Fruit fly (Drosophila melanogaster) whole organism, pupa: ENCODE measurements around the gene bocks.

Experiments
- CG10348 ChIP-seq: fragments of 200-800 bp; sonication (Bioruptor generic); IDR thresholded peaks from 2 replicates; pipeline ENCODE4 v1.3.6; 2022; ENCODE audit warnings: missing biosample characterization, missing genetic modification characterization
- CG12605 ChIP-seq: fragments of 200-800 bp; sonication (Bioruptor generic); IDR thresholded peaks from 2 replicates; pipeline ENCODE4 v1.3.6; 2022; ENCODE audit warnings: missing biosample characterization, missing genetic modification characterization
- CG13204 ChIP-seq: fragments of 200-800 bp; sonication (Bioruptor generic); optimal IDR thresholded peaks from 2 replicates; lab custom pipeline; 2018; ENCODE audit warnings: missing biosample characterization, mild to moderate bottlenecking, missing genetic modification characterization, moderate library complexity
- CG14655 ChIP-seq: fragments of 200-800 bp; sonication (Bioruptor generic); optimal IDR thresholded peaks from 3 replicates; lab custom pipeline; 2017; ENCODE audit warnings: mild to moderate bottlenecking, missing biosample characterization, missing genetic modification reagents, missing genetic modification characterization
- CG15710 ChIP-seq: fragments of 200-800 bp; sonication (Bioruptor generic); optimal IDR thresholded peaks from 2 replicates; lab custom pipeline; 2018; ENCODE audit warnings: missing biosample characterization, mild to moderate bottlenecking, missing genetic modification characterization, moderate library complexity
- CG17806 ChIP-seq: fragments of 200-800 bp; sonication (Bioruptor generic); optimal IDR thresholded peaks from 2 replicates; lab custom pipeline; 2018; ENCODE audit warnings: missing biosample characterization, mild to moderate bottlenecking, missing genetic modification characterization, moderate library complexity
- CG32121 ChIP-seq: fragments of 200-800 bp; sonication (Bioruptor generic); IDR thresholded peaks from 2 replicates; pipeline ENCODE4 v1.3.6; 2022; ENCODE audit warnings: missing biosample characterization, missing genetic modification characterization
- CG34367 ChIP-seq: fragments of 200-800 bp; sonication (Bioruptor generic); optimal IDR thresholded peaks from 2 replicates; lab custom pipeline; 2018; ENCODE audit warnings: missing biosample characterization, mild to moderate bottlenecking, missing genetic modification characterization
- CG4496 ChIP-seq: fragments of 200-800 bp; sonication (Bioruptor generic); IDR thresholded peaks from 3 replicates; pipeline ENCODE4 v1.3.6; 2022; ENCODE audit warnings: missing biosample characterization, missing genetic modification characterization
- CG8159 ChIP-seq: fragments of 200-800 bp; sonication (Bioruptor generic); optimal IDR thresholded peaks from 3 replicates; lab custom pipeline; 2018; ENCODE audit warnings: missing biosample characterization, mild to moderate bottlenecking, missing genetic modification characterization, moderate library complexity
- CG8301 ChIP-seq: fragments of 200-800 bp; sonication (Bioruptor generic); optimal IDR thresholded peaks from 2 replicates; lab custom pipeline; 2018; ENCODE audit warnings: missing biosample characterization, mild to moderate bottlenecking, missing genetic modification characterization
- CG9948 ChIP-seq: fragments of 200-800 bp; sonication (Bioruptor generic); optimal IDR thresholded peaks from 2 replicates; lab custom pipeline; 2018; ENCODE audit warnings: missing biosample characterization, mild to moderate bottlenecking, missing genetic modification characterization, moderate library complexity
- D1 ChIP-seq: fragments of 200-800 bp; sonication (Bioruptor generic); optimal IDR thresholded peaks from 2 replicates; lab custom pipeline; 2018; ENCODE audit warnings: missing biosample characterization, mild to moderate bottlenecking, missing genetic modification characterization, moderate library complexity
- EcR ChIP-seq: fragments of 200-800 bp; sonication (Bioruptor generic); optimal IDR thresholded peaks from 3 replicates; lab custom pipeline; 2019; ENCODE audit warnings: missing biosample characterization, missing genetic modification characterization, mild to moderate bottlenecking, moderate library complexity, missing genetic modification reagents
- Ets98B ChIP-seq: fragments of 200-800 bp; sonication (Bioruptor generic); IDR thresholded peaks from 2 replicates; pipeline ENCODE4 v1.3.6; 2022; ENCODE audit warnings: missing biosample characterization, missing genetic modification characterization
- Pif1A ChIP-seq: fragments of 200-800 bp; sonication (Bioruptor generic); optimal IDR thresholded peaks from 3 replicates; lab custom pipeline; 2016; ENCODE audit warnings: missing biosample characterization, missing genetic modification characterization
- Pif1B ChIP-seq: fragments of 200-800 bp; sonication (Bioruptor generic); optimal IDR thresholded peaks from 3 replicates; lab custom pipeline; 2016; ENCODE audit warnings: missing biosample characterization, missing genetic modification characterization
- Snoo ChIP-seq: fragments of 200-800 bp; sonication (Bioruptor generic); optimal IDR thresholded peaks from 3 replicates; lab custom pipeline; 2017; ENCODE audit warnings: missing biosample characterization, mild to moderate bottlenecking, missing genetic modification characterization, inconsistent platforms
- fd96Ca ChIP-seq: fragments of 200-800 bp; sonication (Bioruptor generic); IDR thresholded peaks from 3 replicates; pipeline ENCODE4 v1.3.6; 2022; ENCODE audit warnings: missing biosample characterization, missing genetic modification characterization
- gl ChIP-seq: fragments of 200-800 bp; sonication (Bioruptor generic); optimal IDR thresholded peaks from 2 replicates; lab custom pipeline; 2018; ENCODE audit warnings: missing biosample characterization, mild to moderate bottlenecking, missing genetic modification characterization
- rn ChIP-seq: fragments of 200-800 bp; sonication (Bioruptor generic); IDR thresholded peaks from 2 replicates; pipeline ENCODE4 v1.3.6; 2022; ENCODE audit warnings: missing biosample characterization, missing genetic modification characterization

The bocks gene

DNA sequence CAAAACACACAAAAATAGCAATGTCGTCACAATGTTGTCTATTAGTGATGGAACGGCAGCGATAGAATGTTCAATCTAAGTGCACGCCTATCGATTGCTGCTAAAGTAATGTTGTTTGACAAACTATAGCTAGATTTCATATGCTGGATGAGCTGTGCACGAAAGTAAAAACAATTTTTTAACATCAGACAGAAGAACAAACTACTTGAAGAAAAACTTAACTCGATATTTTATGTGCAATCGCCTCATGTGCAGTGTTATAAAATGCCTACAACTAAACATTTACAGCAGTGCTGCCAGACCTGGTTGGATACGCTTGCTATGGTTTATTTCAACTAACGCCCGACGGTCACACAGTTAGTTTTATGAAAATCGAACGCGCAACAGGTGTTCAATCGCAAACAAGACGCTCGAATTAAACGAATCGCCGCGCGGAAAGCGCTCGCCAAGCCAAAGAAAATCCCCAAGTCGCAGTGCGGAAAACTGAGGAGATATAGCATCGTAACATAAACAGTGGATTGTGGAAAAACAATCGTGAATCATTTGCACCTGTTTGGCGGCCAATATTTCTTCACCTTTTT is at the start of gene bocks, which contains the start of gene CG8312:
Gene bocks (minus strand): TSS at position 51 of the 581 bp plus-strand sequence.
Gene CG8312 (plus strand): TSS at position 358 of the 581 bp plus-strand sequence.
- no peak for TF ChIP-seq CG34367
- no peak for TF ChIP-seq CG32121 (GFP tag; lab: Robert Waterston, UW)
- TF ChIP-seq CG15710 (tag; lab: Kevin White, UChicago) = peak; percentile 3

dm6 chr3R:9640313-9640712 is 49.5 kb upstream of the bocks start:
- TF ChIP-seq CG10348 (GFP tag; lab: Robert Waterston, UW) (no peak), EcR (no peak), Pif1B (GFP tag; lab: Kevin White, UChicago) (no peak), Ets98B (GFP tag; lab: Robert Waterston, UW) (no peak), Pif1A (GFP tag; lab: Kevin White, UChicago) (no peak), fd96Ca (no peak), CG32121 (GFP tag; lab: Robert Waterston, UW) (no peak), gl (tag; lab: Kevin White, UChicago) (no peak), CG13204 (GFP tag; lab: Kevin White, UChicago) (no peak), CG14655 (GFP tag; lab: Kevin White, UChicago) (no peak), CG9948 (tag; lab: Kevin White, UChicago) (no peak)

DNA sequence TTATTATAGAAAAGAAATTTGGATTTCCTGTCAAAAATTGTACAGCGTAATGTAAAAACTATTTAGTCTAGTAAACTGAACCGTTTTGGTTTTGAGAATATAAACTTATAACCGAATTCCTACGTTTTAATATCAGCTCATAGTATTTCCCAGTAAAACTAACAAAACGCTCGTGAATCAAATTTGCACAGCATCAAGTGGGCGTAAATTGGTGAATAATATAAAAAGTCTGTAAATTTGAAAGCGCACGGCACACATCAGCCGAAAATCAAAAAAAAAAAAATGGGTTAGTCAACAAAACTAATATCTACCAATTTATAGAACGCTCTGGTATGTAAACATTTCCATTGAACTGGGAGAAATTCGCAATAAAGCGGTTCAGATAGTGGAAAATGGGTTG is 47.1 kb upstream of the bocks start, which contains the start of gene Dh44:
Gene Dh44 (plus strand): TSS at position 301 of the 400 bp plus-strand sequence.
- no peak for TF ChIP-seq CG10348 (GFP tag; lab: Robert Waterston, UW)

dm6 chr3R:9637361-9637760 is 46.6 kb upstream of the bocks start, which contains the start of gene Scm:
Gene Scm (minus strand): TSS chr3R:9637611.
- TF ChIP-seq CG32121 (GFP tag; lab: Robert Waterston, UW) (no peak; the same call in 1 of the 2 replicates), rn (GFP tag; lab: Robert Waterston, UW) (no peak), CG8159 (tag; lab: Kevin White, UChicago) (no peak), CG14655 (GFP tag; lab: Kevin White, UChicago) (no peak), fd96Ca (no peak), CG34367 (no peak), CG17806 (no peak), CG10348 (GFP tag; lab: Robert Waterston, UW) (no peak), Snoo (tag; lab: Kevin White, UChicago) (no peak), D1 (tag; lab: Kevin White, UChicago) (no peak), gl (tag; lab: Kevin White, UChicago) (no peak), EcR (no peak), CG15710 (tag; lab: Kevin White, UChicago) (no peak), CG9948 (tag; lab: Kevin White, UChicago) (no peak)

DNA sequence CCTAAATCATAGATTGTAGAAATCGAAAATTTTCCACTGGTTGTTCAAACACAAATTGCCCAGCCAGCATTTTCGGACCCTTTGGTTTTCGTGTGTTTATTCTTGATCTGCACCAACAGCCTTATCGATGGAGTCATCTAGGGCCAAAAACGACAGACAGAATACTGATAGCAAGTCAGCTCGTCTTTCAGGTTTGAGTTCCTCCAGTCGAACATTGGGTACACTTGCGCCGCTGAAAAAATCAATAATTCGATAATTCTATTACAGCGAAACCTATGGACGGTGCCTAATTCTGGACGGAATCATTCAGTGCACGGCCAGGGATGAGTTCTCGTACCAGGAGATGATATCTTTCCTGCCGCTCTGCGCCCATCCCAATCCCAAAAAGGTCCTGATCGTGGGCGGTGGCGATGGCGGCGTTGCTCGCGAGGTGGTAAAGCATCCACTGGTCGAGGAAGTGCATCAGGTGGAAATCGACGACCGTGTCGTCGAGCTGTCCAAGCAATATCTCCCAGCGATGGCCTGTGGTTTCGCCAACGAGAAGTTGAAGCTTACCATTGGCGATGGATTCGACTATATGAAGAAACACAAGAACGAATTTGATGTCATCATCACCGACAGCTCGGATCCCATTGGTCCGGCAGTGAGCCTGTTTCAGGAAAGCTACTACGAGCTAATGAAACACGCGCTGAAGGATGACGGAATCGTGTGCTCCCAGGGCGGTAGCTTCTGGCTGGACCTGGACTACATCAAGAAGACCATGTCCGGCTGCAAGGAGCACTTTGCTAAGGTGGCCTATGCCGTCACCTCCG is 41.5 kb upstream of the bocks start:
- no peak for TF ChIP-seq CG10348 (GFP tag; lab: Robert Waterston, UW)
- no peak for TF ChIP-seq Pif1B (GFP tag; lab: Kevin White, UChicago)
- TF ChIP-seq CG8159 (tag; lab: Kevin White, UChicago) = no peak
- no peak for TF ChIP-seq gl (tag; lab: Kevin White, UChicago)
- TF ChIP-seq CG14655 (GFP tag; lab: Kevin White, UChicago) = no peak
- TF ChIP-seq CG15710 (tag; lab: Kevin White, UChicago) = no peak
- TF ChIP-seq CG9948 (tag; lab: Kevin White, UChicago) = no peak
- TF ChIP-seq Pif1A (GFP tag; lab: Kevin White, UChicago) = no peak
- no peak for TF ChIP-seq CG17806
- no peak for TF ChIP-seq CG34367
- no peak for TF ChIP-seq EcR

dm6 chr3R:9631564-9631963 is 40.8 kb upstream of the bocks start, which contains the start of gene SpdS:
Gene SpdS (plus strand): TSS chr3R:9631641.
- no peak for TF ChIP-seq CG32121 (GFP tag; lab: Robert Waterston, UW)
- TF ChIP-seq CG13204 (GFP tag; lab: Kevin White, UChicago) = no peak
- no peak for TF ChIP-seq CG8159 (tag; lab: Kevin White, UChicago)
- TF ChIP-seq CG9948 (tag; lab: Kevin White, UChicago) = no peak
- TF ChIP-seq CG4496 (GFP tag; lab: Robert Waterston, UW) = no peak
- TF ChIP-seq Snoo (tag; lab: Kevin White, UChicago) = no peak
- no peak for TF ChIP-seq CG14655 (GFP tag; lab: Kevin White, UChicago)
- no peak for TF ChIP-seq Pif1B (GFP tag; lab: Kevin White, UChicago)
- no peak for TF ChIP-seq CG12605 (GFP tag; lab: Robert Waterston, UW)
- no peak for TF ChIP-seq CG8301 (tag; lab: Kevin White, UChicago)
- TF ChIP-seq fd96Ca = no peak
- TF ChIP-seq D1 (tag; lab: Kevin White, UChicago) = no peak
- no peak for TF ChIP-seq CG34367
- no peak for TF ChIP-seq CG15710 (tag; lab: Kevin White, UChicago)
- TF ChIP-seq EcR = no peak
- no peak for TF ChIP-seq gl (tag; lab: Kevin White, UChicago)
- no peak for TF ChIP-seq Ets98B (GFP tag; lab: Robert Waterston, UW)
